Fruit fly (Drosophila melanogaster): ENCODE results near the gene att-ORFB.
A peak's percentile ranks its signal among the peaks of the same experiment; 100 is the strongest.

Gene att-ORFB

dm6 chr3R:20554300-20554699 lies at the start of gene att-ORFB:
att-ORFB (minus strand) TSS chr3R:20554400.
- TF ChIP-seq Crg-1 (GFP tag; optimal IDR thresholded peaks at IDR 0.05) (no peak), cic (GFP tag; optimal IDR thresholded peaks at IDR 0.05) (no peak), pad (GFP tag; optimal IDR thresholded peaks at IDR 0.05) (no peak), ovo (GFP tag; optimal IDR thresholded peaks at IDR 0.05) (no peak), Clk (GFP tag; optimal IDR thresholded peaks at IDR 0.05) (no peak), cnc (optimal IDR thresholded peaks at IDR 0.05) (no peak), Hr96 (GFP tag; optimal IDR thresholded peaks at IDR 0.05) (no peak), bab1 (GFP tag; optimal IDR thresholded peaks at IDR 0.05) (no peak), CG33017 (tag; optimal IDR thresholded peaks at IDR 0.05) (no peak), kay (GFP tag; ENCODE audit: borderline replicate concordance) (no peak), Mnt (GFP tag; optimal IDR thresholded peaks at IDR 0.05) (no peak), CG7101 (tag; optimal IDR thresholded peaks at IDR 0.05) (no peak), CG1620 (GFP tag; optimal IDR thresholded peaks at IDR 0.05) (no peak), CG5204 (GFP tag; optimal IDR thresholded peaks at IDR 0.05) (no peak), CG11617 (GFP tag; optimal IDR thresholded peaks at IDR 0.05) (no peak), CG14711 (tag; optimal IDR thresholded peaks at IDR 0.05) (no peak), toe (GFP tag; optimal IDR thresholded peaks at IDR 0.05) (no peak), CG7045 (GFP tag; optimal IDR thresholded peaks at IDR 0.05) (no peak)

- TF ChIP-seq CG5204 (GFP tag; optimal IDR thresholded peaks at IDR 0.05): no peak
- TF ChIP-seq pad (GFP tag; optimal IDR thresholded peaks at IDR 0.05): no peak
- TF ChIP-seq kay (GFP tag; ENCODE audit: borderline replicate concordance): peak; percentile 32
These were observed 48.4 kb upstream of the att-ORFB start for dm6 chr3R:20602599-20602998.

- TF ChIP-seq pad (GFP tag; optimal IDR thresholded peaks at IDR 0.05): no peak
- TF ChIP-seq Crg-1 (GFP tag; optimal IDR thresholded peaks at IDR 0.05): no peak
- TF ChIP-seq CG33017 (tag; optimal IDR thresholded peaks at IDR 0.05): no peak
- no peak for TF ChIP-seq cic (GFP tag; optimal IDR thresholded peaks at IDR 0.05)
- TF ChIP-seq kay (GFP tag; ENCODE audit: borderline replicate concordance): no peak
- TF ChIP-seq toe (GFP tag; optimal IDR thresholded peaks at IDR 0.05): no peak
- no peak for TF ChIP-seq CG5204 (GFP tag; optimal IDR thresholded peaks at IDR 0.05)
- no peak for TF ChIP-seq CG12768 (GFP tag; optimal IDR thresholded peaks at IDR 0.05)
- no peak for TF ChIP-seq CG1620 (GFP tag; optimal IDR thresholded peaks at IDR 0.05)
- no peak for TF ChIP-seq cnc (optimal IDR thresholded peaks at IDR 0.05)
- no peak for TF ChIP-seq CG7045 (GFP tag; optimal IDR thresholded peaks at IDR 0.05)
- no peak for TF ChIP-seq Hr96 (GFP tag; optimal IDR thresholded peaks at IDR 0.05)
- no peak for TF ChIP-seq CG11617 (GFP tag; optimal IDR thresholded peaks at IDR 0.05)
- TF ChIP-seq ovo (GFP tag; optimal IDR thresholded peaks at IDR 0.05): no peak
- no peak for TF ChIP-seq CG7101 (tag; optimal IDR thresholded peaks at IDR 0.05)
- no peak for TF ChIP-seq CG14711 (tag; optimal IDR thresholded peaks at IDR 0.05)
- TF ChIP-seq Clk (GFP tag; optimal IDR thresholded peaks at IDR 0.05): no peak
- TF ChIP-seq Mnt (GFP tag; optimal IDR thresholded peaks at IDR 0.05): no peak
- TF ChIP-seq bab1 (GFP tag; optimal IDR thresholded peaks at IDR 0.05): no peak
These were observed 45.9 kb upstream of the att-ORFB start for dm6 chr3R:20600109-20600508.

dm6 chr3R:20597407-20598325 lies 43.5 kb upstream of the att-ORFB start:
- TF ChIP-seq CG5204 (GFP tag; optimal IDR thresholded peaks at IDR 0.05): no peak
- TF ChIP-seq CG1620 (GFP tag; optimal IDR thresholded peaks at IDR 0.05): no peak
- TF ChIP-seq toe (GFP tag; optimal IDR thresholded peaks at IDR 0.05): no peak

dm6 chr3R:20596337-20596962 lies 42.2 kb upstream of the att-ORFB start:
- TF ChIP-seq tj (GFP tag; optimal IDR thresholded peaks at IDR 0.05) (peak; percentile 10), CG5204 (GFP tag; optimal IDR thresholded peaks at IDR 0.05) (no peak), toe (GFP tag; optimal IDR thresholded peaks at IDR 0.05) (no peak), CG12768 (GFP tag; optimal IDR thresholded peaks at IDR 0.05) (no peak)

- TF ChIP-seq cic (GFP tag; optimal IDR thresholded peaks at IDR 0.05) (no peak), CG7101 (tag; optimal IDR thresholded peaks at IDR 0.05) (no peak), bab1 (GFP tag; optimal IDR thresholded peaks at IDR 0.05) (no peak), Clk (GFP tag; optimal IDR thresholded peaks at IDR 0.05) (no peak), pad (GFP tag; optimal IDR thresholded peaks at IDR 0.05) (no peak), cnc (optimal IDR thresholded peaks at IDR 0.05) (no peak), CG1620 (GFP tag; optimal IDR thresholded peaks at IDR 0.05) (no peak), Hr96 (GFP tag; optimal IDR thresholded peaks at IDR 0.05) (no peak), CG11617 (GFP tag; optimal IDR thresholded peaks at IDR 0.05) (no peak), CG12768 (GFP tag; optimal IDR thresholded peaks at IDR 0.05) (no peak), Mnt (GFP tag; optimal IDR thresholded peaks at IDR 0.05) (no peak), kay (GFP tag; ENCODE audit: borderline replicate concordance) (no peak), CG33017 (tag; optimal IDR thresholded peaks at IDR 0.05) (no peak), tj (GFP tag; optimal IDR thresholded peaks at IDR 0.05) (no peak), CG5204 (GFP tag; optimal IDR thresholded peaks at IDR 0.05) (no peak), CG7045 (GFP tag; optimal IDR thresholded peaks at IDR 0.05) (no peak)
These were observed 41.7 kb upstream of the att-ORFB start for dm6 chr3R:20595901-20596300.

Measured in whole organism, adult.